Fruit fly (Drosophila melanogaster): ENCODE results near the gene Vps39.

The Vps39 gene

dm6 chr3R:18277406-18277805 lies 3.2 kb upstream of the Vps39 start:
- TF ChIP-seq Sin3A (optimal IDR thresholded peaks at IDR 0.05) (no peak), insv (optimal IDR thresholded peaks at IDR 0.05) (no peak), psq (optimal IDR thresholded peaks at IDR 0.05) (no peak), ttk (optimal IDR thresholded peaks at IDR 0.05) (no peak), h (optimal IDR thresholded peaks at IDR 0.05) (no peak), Myc (optimal IDR thresholded peaks at IDR 0.05) (no peak)

dm6 chr3R:18276688-18277087 lies 2.4 kb upstream of the Vps39 start:
- TF ChIP-seq Sin3A (optimal IDR thresholded peaks at IDR 0.05) (no peak), Myc (optimal IDR thresholded peaks at IDR 0.05) (no peak), insv (optimal IDR thresholded peaks at IDR 0.05) (no peak), h (optimal IDR thresholded peaks at IDR 0.05) (no peak), psq (optimal IDR thresholded peaks at IDR 0.05) (no peak), ttk (optimal IDR thresholded peaks at IDR 0.05) (no peak)

dm6 chr3R:18275113-18275782 lies 1.0 kb upstream of the Vps39 start:
- TF ChIP-seq Sin3A (optimal IDR thresholded peaks at IDR 0.05) (no peak), h (optimal IDR thresholded peaks at IDR 0.05) (no peak), insv (optimal IDR thresholded peaks at IDR 0.05) (no peak), Myc (optimal IDR thresholded peaks at IDR 0.05) (no peak)

dm6 chr3R:18269744-18270348 lies 4.4 kb downstream of the Vps39 start:
- TF ChIP-seq Sin3A (optimal IDR thresholded peaks at IDR 0.05) (no peak), h (optimal IDR thresholded peaks at IDR 0.05) (no peak), Myc (optimal IDR thresholded peaks at IDR 0.05) (no peak), psq (optimal IDR thresholded peaks at IDR 0.05) (no peak), insv (optimal IDR thresholded peaks at IDR 0.05) (no peak), ttk (optimal IDR thresholded peaks at IDR 0.05) (no peak)

dm6 chr3R:18267489-18267888 lies 6.8 kb downstream of the Vps39 start, which contains the start of gene CG18599:
Gene CG18599, plus strand, starts transcription at chr3R:18267789.
- TF ChIP-seq ttk (optimal IDR thresholded peaks at IDR 0.05) (no peak), Myc (optimal IDR thresholded peaks at IDR 0.05) (no peak), h (optimal IDR thresholded peaks at IDR 0.05) (no peak), insv (optimal IDR thresholded peaks at IDR 0.05) (no peak), Sin3A (optimal IDR thresholded peaks at IDR 0.05) (no peak), psq (optimal IDR thresholded peaks at IDR 0.05) (no peak)

- TF ChIP-seq Sin3A (optimal IDR thresholded peaks at IDR 0.05) = no peak
- no peak for TF ChIP-seq Myc (optimal IDR thresholded peaks at IDR 0.05)
- no peak for TF ChIP-seq psq (optimal IDR thresholded peaks at IDR 0.05)
- no peak for TF ChIP-seq ttk (optimal IDR thresholded peaks at IDR 0.05)
- no peak for TF ChIP-seq insv (optimal IDR thresholded peaks at IDR 0.05)
- TF ChIP-seq h (optimal IDR thresholded peaks at IDR 0.05) = no peak
Observed at dm6 chr3R:18266665-18267064, 7.6 kb downstream of the Vps39 start.

- TF ChIP-seq insv (optimal IDR thresholded peaks at IDR 0.05) (no peak), ttk (optimal IDR thresholded peaks at IDR 0.05) (no peak), Sin3A (optimal IDR thresholded peaks at IDR 0.05) (no peak), Myc (optimal IDR thresholded peaks at IDR 0.05) (no peak), psq (optimal IDR thresholded peaks at IDR 0.05) (no peak), h (optimal IDR thresholded peaks at IDR 0.05) (no peak)
Observed at dm6 chr3R:18265275-18265674, 9.0 kb downstream of the Vps39 start.

- no peak for TF ChIP-seq Myc (optimal IDR thresholded peaks at IDR 0.05)
- TF ChIP-seq Sin3A (optimal IDR thresholded peaks at IDR 0.05) = no peak
- no peak for TF ChIP-seq ttk (optimal IDR thresholded peaks at IDR 0.05)
Observed at dm6 chr3R:18261602-18262001, 12.6 kb downstream of the Vps39 start.

dm6 chr3R:18260016-18260415 lies 14.2 kb downstream of the Vps39 start:
- TF ChIP-seq insv (optimal IDR thresholded peaks at IDR 0.05) (no peak), Sin3A (optimal IDR thresholded peaks at IDR 0.05) (no peak), ttk (optimal IDR thresholded peaks at IDR 0.05) (no peak), h (optimal IDR thresholded peaks at IDR 0.05) (no peak), psq (optimal IDR thresholded peaks at IDR 0.05) (no peak), Myc (optimal IDR thresholded peaks at IDR 0.05) (no peak)

dm6 chr3R:18255281-18255680 lies 19.0 kb downstream of the Vps39 start, which contains the start of the genes Ada2a, Polr2D, Tgs1 and moi:
Gene Ada2a, minus strand, starts transcription at chr3R:18255487.
Gene Polr2D, minus strand, starts transcription at chr3R:18255487.
Gene Tgs1, plus strand, starts transcription at chr3R:18255530.
Gene moi, plus strand, starts transcription at chr3R:18255530.
- TF ChIP-seq insv (optimal IDR thresholded peaks at IDR 0.05) (no peak), ttk (optimal IDR thresholded peaks at IDR 0.05) (no peak)

- TF ChIP-seq psq (optimal IDR thresholded peaks at IDR 0.05) (no peak), ttk (optimal IDR thresholded peaks at IDR 0.05) (no peak), h (optimal IDR thresholded peaks at IDR 0.05) (no peak), Myc (optimal IDR thresholded peaks at IDR 0.05) (no peak), insv (optimal IDR thresholded peaks at IDR 0.05) (no peak), Sin3A (optimal IDR thresholded peaks at IDR 0.05) (no peak)
Observed at dm6 chr3R:18252578-18252977, 21.7 kb downstream of the Vps39 start, which contains the start of gene CG12320. Gene CG12320, minus strand, starts transcription at chr3R:18252734.

dm6 chr3R:18251876-18252275 lies 22.4 kb downstream of the Vps39 start:
- TF ChIP-seq ttk (optimal IDR thresholded peaks at IDR 0.05) = peak; percentile 92
- no peak for TF ChIP-seq Sin3A (optimal IDR thresholded peaks at IDR 0.05)
- no peak for TF ChIP-seq psq (optimal IDR thresholded peaks at IDR 0.05)
- TF ChIP-seq h (optimal IDR thresholded peaks at IDR 0.05) = no peak
- TF ChIP-seq insv (optimal IDR thresholded peaks at IDR 0.05) = no peak
- TF ChIP-seq Myc (optimal IDR thresholded peaks at IDR 0.05) = no peak

dm6 chr3R:18250815-18251214 lies 23.4 kb downstream of the Vps39 start, which contains the start of gene CG18598:
Gene CG18598, plus strand, starts transcription at chr3R:18251115.
- no peak for TF ChIP-seq insv (optimal IDR thresholded peaks at IDR 0.05)
- TF ChIP-seq Sin3A (optimal IDR thresholded peaks at IDR 0.05) = no peak
- no peak for TF ChIP-seq psq (optimal IDR thresholded peaks at IDR 0.05)
- no peak for TF ChIP-seq h (optimal IDR thresholded peaks at IDR 0.05)
- no peak for TF ChIP-seq Myc (optimal IDR thresholded peaks at IDR 0.05)
- no peak for TF ChIP-seq ttk (optimal IDR thresholded peaks at IDR 0.05)

Data from Kc167 (cell line).